Worm (Caenorhabditis elegans) whole organism, L4/young adult: Measurements from ENCODE around the gene F17E5.2.

Experiments used
- W03F9.2 ChIP-seq: fragments of 150-350 bp; optimal IDR thresholded peaks from 2 replicates; lab custom pipeline; 2014; ENCODE audit warnings: missing biosample characterization, missing genetic modification characterization
- dao-5 ChIP-seq: sonication (generic microtip); optimal IDR thresholded peaks from 2 replicates; lab custom pipeline; 2016; ENCODE audit warnings: missing genotype, missing genetic modification characterization, moderate library complexity, missing compliant biosample characterization
- him-1 ChIP-seq: sonication (generic microtip); optimal IDR thresholded peaks from 2 replicates; lab custom pipeline; 2016; ENCODE audit warnings: missing genotype, missing genetic modification reagents, missing genetic modification characterization, missing compliant biosample characterization

F17E5.2 gene

ce11 chrX:12371321-12371720 lies 22.7 kb upstream of the F17E5.2 start, which contains the start of gene rif-1.2:
rif-1.2 (minus strand) TSS chrX:12371421.
- no peak for TF ChIP-seq him-1 (tag; lab: Kevin White, UChicago)
- TF ChIP-seq W03F9.2 (tag; lab: Kevin White, UChicago) = no peak
- no peak for TF ChIP-seq dao-5 (tag; lab: Kevin White, UChicago)

DNA sequence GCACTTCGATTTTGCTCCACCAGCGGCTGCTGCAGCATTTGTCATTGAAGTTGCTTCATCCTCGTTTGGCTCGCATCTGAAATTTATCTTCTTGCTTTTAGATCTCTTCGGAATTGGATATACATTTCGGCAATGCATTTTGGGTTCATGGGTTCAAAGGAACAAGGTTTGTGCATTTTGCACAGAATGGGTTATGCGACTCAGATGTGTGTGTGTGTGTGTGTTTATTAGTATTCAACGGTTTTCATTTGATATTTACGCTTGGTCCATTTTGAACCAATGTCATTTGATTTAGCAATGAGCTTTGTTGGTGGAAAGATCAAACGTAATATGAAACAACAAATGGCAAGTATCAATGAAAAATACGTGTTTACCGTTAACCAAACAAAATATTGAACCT lies 18.3 kb upstream of the F17E5.2 start:
- no peak for TF ChIP-seq W03F9.2 (tag; lab: Kevin White, UChicago)
- TF ChIP-seq dao-5 (tag; lab: Kevin White, UChicago) = no peak
- TF ChIP-seq him-1 (tag; lab: Kevin White, UChicago) = no peak

- TF ChIP-seq him-1 (tag; lab: Kevin White, UChicago) (no peak), W03F9.2 (tag; lab: Kevin White, UChicago) (no peak), dao-5 (tag; lab: Kevin White, UChicago) (no peak)
These were observed 15.8 kb upstream of the F17E5.2 start, which contains the start of gene glb-13 for ce11 chrX:12378293-12378692. glb-13 (minus strand) TSS chrX:12378393.

DNA sequence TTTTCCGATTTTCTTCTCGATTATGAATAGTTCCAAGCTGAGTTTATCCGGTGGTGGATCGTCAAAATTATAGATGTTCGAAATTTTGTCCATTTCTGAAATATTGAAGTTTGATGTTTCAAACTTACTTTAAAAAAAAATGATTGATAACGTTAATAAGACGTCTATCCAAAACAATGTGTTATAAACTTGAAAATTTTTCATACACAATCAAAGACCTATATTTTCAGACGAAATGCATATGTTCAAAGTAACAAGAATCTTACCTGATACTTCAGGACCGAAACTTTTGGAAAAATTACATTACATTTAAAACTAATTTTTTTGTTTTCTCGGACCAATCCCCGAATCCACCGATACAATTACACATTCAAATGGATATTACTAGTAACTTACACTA lies 2.7 kb upstream of the F17E5.2 start, which contains the start of gene nekl-3:
Gene nekl-3, minus strand, starts transcription at position 101 of the 400 bp plus-strand sequence.
- no peak for TF ChIP-seq W03F9.2 (tag; lab: Kevin White, UChicago)
- TF ChIP-seq him-1 (tag; lab: Kevin White, UChicago) = no peak
- TF ChIP-seq dao-5 (tag; lab: Kevin White, UChicago) = no peak

DNA sequence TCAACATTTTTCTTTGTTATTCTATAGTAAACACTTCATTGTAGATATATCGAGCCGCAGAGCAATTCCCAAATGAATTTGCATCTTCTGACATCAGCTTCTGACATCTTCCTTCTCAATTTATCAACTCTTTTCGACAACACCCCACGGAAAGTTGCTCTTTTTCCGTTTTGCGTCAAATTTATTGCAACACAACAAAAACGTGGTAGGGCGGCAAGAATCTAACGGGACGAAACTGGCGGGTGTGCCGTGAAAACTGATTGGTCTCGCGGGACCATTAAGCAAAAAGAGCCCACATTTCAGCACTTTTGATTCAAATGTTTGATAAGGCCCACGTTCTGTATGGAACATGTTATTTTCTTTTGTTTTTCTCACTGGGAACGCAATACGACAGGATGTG lies 10.7 kb downstream of the F17E5.2 start:
- no peak for TF ChIP-seq dao-5 (tag; lab: Kevin White, UChicago)
- TF ChIP-seq him-1 (tag; lab: Kevin White, UChicago) = no peak
- TF ChIP-seq W03F9.2 (tag; lab: Kevin White, UChicago) = no peak

DNA sequence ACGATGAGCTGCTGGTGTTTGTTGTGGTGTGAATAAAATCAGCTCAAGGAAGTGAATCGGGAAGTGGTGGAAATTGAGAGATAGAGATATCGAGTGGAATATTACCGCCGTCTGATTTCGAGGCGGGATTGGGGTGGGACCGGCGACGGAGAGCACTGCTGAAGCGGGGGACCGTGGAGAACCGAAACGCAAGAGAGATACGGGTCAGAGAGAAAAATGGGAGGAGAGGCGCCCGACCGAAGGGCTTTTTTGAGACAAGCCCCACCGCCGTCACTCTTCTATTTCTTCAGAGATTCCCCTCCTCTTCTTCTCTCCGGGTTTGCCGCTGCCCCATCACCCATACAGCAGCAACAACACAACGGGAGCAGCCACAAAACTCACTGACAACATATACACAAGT lies 12.0 kb downstream of the F17E5.2 start:
- TF ChIP-seq W03F9.2 (tag; lab: Kevin White, UChicago) = no peak
- TF ChIP-seq dao-5 (tag; lab: Kevin White, UChicago) = no peak
- TF ChIP-seq him-1 (tag; lab: Kevin White, UChicago) = no peak

ce11 chrX:12406592-12406991 lies 12.5 kb downstream of the F17E5.2 start:
- TF ChIP-seq W03F9.2 (tag; lab: Kevin White, UChicago) = no peak
- no peak for TF ChIP-seq dao-5 (tag; lab: Kevin White, UChicago)
- no peak for TF ChIP-seq him-1 (tag; lab: Kevin White, UChicago)

ce11 chrX:12407297-12407696 lies 13.2 kb downstream of the F17E5.2 start:
- TF ChIP-seq dao-5 (tag; lab: Kevin White, UChicago) (no peak), W03F9.2 (tag; lab: Kevin White, UChicago) (no peak), him-1 (tag; lab: Kevin White, UChicago) (no peak)

ce11 chrX:12413941-12414340 lies 19.9 kb downstream of the F17E5.2 start, which contains the start of gene lin-2:
lin-2 (minus strand) TSS chrX:12414041.
- TF ChIP-seq W03F9.2 (tag; lab: Kevin White, UChicago) (no peak), dao-5 (tag; lab: Kevin White, UChicago) (no peak), him-1 (tag; lab: Kevin White, UChicago) (no peak)

DNA sequence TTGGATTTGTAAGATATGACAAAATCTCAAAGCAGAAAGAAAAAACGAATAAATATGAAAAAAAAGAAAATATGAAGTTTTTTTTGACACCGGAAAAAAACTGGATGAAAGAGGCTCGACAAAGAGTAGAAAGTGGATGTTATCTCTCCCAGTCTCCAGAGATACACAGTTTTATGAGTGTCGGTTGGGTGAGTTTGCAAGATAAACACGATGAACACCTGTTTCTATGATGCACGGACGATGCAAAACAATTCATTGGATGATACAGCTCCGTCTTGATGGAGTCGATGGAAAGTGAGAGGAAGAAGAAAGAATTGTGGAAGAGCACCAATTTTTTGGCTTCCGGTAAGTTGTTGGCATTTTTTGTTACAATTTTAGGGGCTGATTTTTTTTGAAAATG lies 21.8 kb downstream of the F17E5.2 start:
- TF ChIP-seq W03F9.2 (tag; lab: Kevin White, UChicago) = no peak

ce11 chrX:12422580-12422979 lies 28.5 kb downstream of the F17E5.2 start:
- no peak for TF ChIP-seq dao-5 (tag; lab: Kevin White, UChicago)
- TF ChIP-seq him-1 (tag; lab: Kevin White, UChicago) = no peak
- TF ChIP-seq W03F9.2 (tag; lab: Kevin White, UChicago) = no peak

- TF ChIP-seq dao-5 (tag; lab: Kevin White, UChicago) (no peak), him-1 (tag; lab: Kevin White, UChicago) (no peak), W03F9.2 (tag; lab: Kevin White, UChicago) (no peak)
These were observed 31.4 kb downstream of the F17E5.2 start, which contains the start of gene T24D3.2 for ce11 chrX:12425427-12425826. T24D3.2 (plus strand) TSS chrX:12425730.

ce11 chrX:12430309-12430708 lies 36.3 kb downstream of the F17E5.2 start, which contains the start of gene med-1:
med-1 (plus strand) TSS chrX:12430609.
- TF ChIP-seq W03F9.2 (tag; lab: Kevin White, UChicago) (no peak), him-1 (tag; lab: Kevin White, UChicago) (no peak), dao-5 (tag; lab: Kevin White, UChicago) (no peak)

ce11 chrX:12434086-12434485 lies 40.0 kb downstream of the F17E5.2 start, which contains the start of gene tsct-1:
tsct-1 (plus strand) TSS chrX:12434097.
- TF ChIP-seq him-1 (tag; lab: Kevin White, UChicago) (no peak), W03F9.2 (tag; lab: Kevin White, UChicago) (no peak), dao-5 (tag; lab: Kevin White, UChicago) (no peak)
